Worm (Caenorhabditis elegans) whole organism, early embryonic: ENCODE measurements around the gene far-8.

Experiments used
- ama-1 ChIP-seq: fragments of 150-350 bp; optimal IDR thresholded peaks from 2 replicates; lab custom pipeline; 2014
- ceh-13 ChIP-seq: fragments of 200-800 bp; sonication (Bioruptor generic); optimal IDR thresholded peaks from 2 replicates; lab custom pipeline; 2018; ENCODE audit warnings: mild to moderate bottlenecking, missing genetic modification characterization, missing compliant biosample characterization
- ets-7 ChIP-seq: sonication (generic microtip); optimal IDR thresholded peaks from 2 replicates; lab custom pipeline; 2016; ENCODE audit warnings: missing genotype, missing genetic modification characterization, missing compliant biosample characterization
- flt-1 ChIP-seq: fragments of 200-800 bp; sonication (Bioruptor generic); IDR thresholded peaks from 2 replicates; pipeline ENCODE4 v1.3.6; 2022; ENCODE audit warnings: missing genetic modification characterization, missing compliant biosample characterization
- hnd-1 ChIP-seq: sonication (generic microtip); optimal IDR thresholded peaks from 2 replicates; lab custom pipeline; 2016; ENCODE audit warnings: missing genetic modification characterization, missing compliant biosample characterization
- tra-4 ChIP-seq: sonication (generic microtip); optimal IDR thresholded peaks from 2 replicates; lab custom pipeline; 2017; ENCODE audit warnings: missing genetic modification characterization, missing compliant biosample characterization

- TF ChIP-seq tra-4 (tag; lab: Kevin White, UChicago) (no peak), hnd-1 (tag; lab: Kevin White, UChicago) (no peak), ama-1 (lab: Kevin White, UChicago) (no peak), ceh-13 (GFP tag; lab: Kevin White, UChicago) (no peak), flt-1 (GFP tag; lab: Robert Waterston, UW) (no peak), ets-7 (tag; lab: Kevin White, UChicago) (no peak)
Observed at ce11 chrIII:794000-794399, 48.7 kb upstream of the far-8 start, which contains the start of gene rps-29.
